Worm (Caenorhabditis elegans): ENCODE results near the gene slc-28.1.

DNA sequence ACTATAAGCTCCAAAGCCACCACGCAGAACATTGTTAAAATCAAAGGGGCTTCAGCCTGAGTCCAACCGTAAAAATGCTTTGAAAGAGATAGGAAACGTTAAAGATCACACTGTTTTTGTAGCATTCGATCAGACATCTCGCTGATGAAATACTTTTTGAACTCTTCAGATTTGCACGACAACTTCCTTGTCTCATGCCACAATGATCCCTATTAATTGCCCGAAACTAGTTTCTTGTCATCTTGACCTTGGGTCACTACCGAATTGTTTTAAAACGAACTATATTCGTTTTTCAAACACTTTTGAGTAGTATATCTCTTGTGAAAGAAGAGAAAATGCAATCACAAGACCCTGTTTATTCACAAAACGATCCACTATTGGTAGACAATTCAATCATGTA is 45.7 kb upstream of the slc-28.1 start, which contains the start of gene T20D4.3:
- TF ChIP-seq lin-39 (tag; optimal IDR thresholded peaks at IDR 0.05) (no peak), mep-1 (tag; optimal IDR thresholded peaks at IDR 0.05) (no peak), lin-13 (GFP tag; optimal IDR thresholded peaks at IDR 0.05) (no peak), snpc-4 (tag; optimal IDR thresholded peaks at IDR 0.05) (no peak), hlh-30 (tag; optimal IDR thresholded peaks at IDR 0.05; ENCODE audit: insufficient read depth) (no peak), zag-1 (tag; optimal IDR thresholded peaks at IDR 0.05) (no peak), nhr-28 (tag; optimal IDR thresholded peaks at IDR 0.05) (no peak), nhr-111 (GFP tag; optimal IDR thresholded peaks at IDR 0.05) (no peak), madf-9 (GFP tag; conservative IDR thresholded peaks at IDR 0.05) (no peak), ztf-11 (tag; optimal IDR thresholded peaks at IDR 0.05) (no peak)
